Fruit fly (Drosophila melanogaster) whole organism, prepupa: ENCODE results near the gene CG17141.

Experiments
- Blimp-1 ChIP-seq: fragments of 200-800 bp; sonication (Bioruptor generic); optimal IDR thresholded peaks from 3 replicates; lab custom pipeline; 2017; ENCODE audit warnings: missing biosample characterization, missing genetic modification characterization, mild to moderate bottlenecking, moderate library complexity, missing genetic modification reagents
- CG10631 ChIP-seq: fragments of 200-800 bp; sonication (Bioruptor generic); optimal IDR thresholded peaks from 2 replicates; lab custom pipeline; 2016; ENCODE audit warnings: missing biosample characterization, missing genetic modification characterization
- CG11294 ChIP-seq: fragments of 200-800 bp; sonication (Bioruptor generic); IDR thresholded peaks from 2 replicates; pipeline ENCODE4 v1.3.6; 2022; ENCODE audit warnings: missing biosample characterization, missing genetic modification characterization
- CG11762 ChIP-seq: fragments of 200-800 bp; sonication (Bioruptor generic); optimal IDR thresholded peaks from 3 replicates; lab custom pipeline; 2016; ENCODE audit warnings: missing biosample characterization, missing genetic modification characterization; ENCODE audit not compliant: insufficient read depth
- CG11902 ChIP-seq: fragments of 200-800 bp; sonication (Bioruptor generic); optimal IDR thresholded peaks from 3 replicates; lab custom pipeline; 2016; ENCODE audit warnings: missing biosample characterization, missing genetic modification characterization
- CG1621 ChIP-seq: fragments of 200-800 bp; sonication (Bioruptor generic); optimal IDR thresholded peaks from 3 replicates; lab custom pipeline; 2018; ENCODE audit warnings: missing biosample characterization, mild to moderate bottlenecking, missing genetic modification characterization
- CG16779 ChIP-seq: fragments of 200-800 bp; sonication (Bioruptor generic); optimal IDR thresholded peaks from 3 replicates; lab custom pipeline; 2017; ENCODE audit warnings: missing biosample characterization, mild to moderate bottlenecking, missing genetic modification characterization
- CG3032 ChIP-seq: fragments of 200-800 bp; optimal IDR thresholded peaks from 2 replicates; lab custom pipeline; 2019; ENCODE audit warnings: missing biosample characterization, mild to moderate bottlenecking, missing genetic modification characterization, moderate library complexity
- CG31627 ChIP-seq: fragments of 200-800 bp; sonication (Bioruptor generic); optimal IDR thresholded peaks from 3 replicates; lab custom pipeline; 2016; ENCODE audit warnings: missing biosample characterization, missing genetic modification characterization
- CG34406 ChIP-seq: fragments of 200-800 bp; sonication (Bioruptor generic); optimal IDR thresholded peaks from 3 replicates; lab custom pipeline; 2016; ENCODE audit warnings: missing biosample characterization, missing genetic modification characterization
- CG3919 ChIP-seq: fragments of 200-800 bp; sonication (Bioruptor generic); optimal IDR thresholded peaks from 3 replicates; lab custom pipeline; 2016; ENCODE audit warnings: missing biosample characterization, missing genetic modification characterization
- CG6163 ChIP-seq: fragments of 200-800 bp; sonication (Bioruptor generic); IDR thresholded peaks from 3 replicates; pipeline ENCODE4 v1.3.6; 2022; ENCODE audit warnings: missing biosample characterization, missing genetic modification characterization
- CG6276 ChIP-seq: fragments of 200-800 bp; sonication (Bioruptor generic); optimal IDR thresholded peaks from 2 replicates; lab custom pipeline; 2017; ENCODE audit warnings: missing biosample characterization, mild to moderate bottlenecking, missing genetic modification characterization
- CG6792 ChIP-seq: fragments of 200-800 bp; sonication (Bioruptor generic); optimal IDR thresholded peaks from 3 replicates; lab custom pipeline; 2016; ENCODE audit warnings: missing biosample characterization, missing genetic modification characterization
- CG6808 ChIP-seq: fragments of 200-800 bp; sonication (Bioruptor generic); optimal IDR thresholded peaks from 3 replicates; lab custom pipeline; 2017; ENCODE audit warnings: missing biosample characterization, missing genetic modification characterization, mild to moderate bottlenecking, moderate library complexity, missing genetic modification reagents
- CG6854 ChIP-seq: fragments of 200-800 bp; sonication (Bioruptor generic); optimal IDR thresholded peaks from 2 replicates; lab custom pipeline; 2017; ENCODE audit warnings: missing biosample characterization, mild to moderate bottlenecking, missing genetic modification characterization
- CG8119 ChIP-seq: fragments of 200-800 bp; sonication (Bioruptor generic); IDR thresholded peaks from 3 replicates; pipeline ENCODE4 v1.3.6; 2022; ENCODE audit warnings: missing biosample characterization, missing genetic modification characterization
- CG8319 ChIP-seq: fragments of 200-800 bp; sonication (Bioruptor generic); optimal IDR thresholded peaks from 3 replicates; lab custom pipeline; 2016; ENCODE audit warnings: missing biosample characterization, missing genetic modification characterization
- Eip78C ChIP-seq: fragments of 200-800 bp; sonication (Bioruptor generic); peaks from one replicate; lab custom pipeline; 2016; ENCODE audit warnings: missing biosample characterization, missing genetic modification characterization
- Eip93F ChIP-seq: fragments of 200-800 bp; sonication (Bioruptor generic); optimal IDR thresholded peaks from 2 replicates; lab custom pipeline; 2016; ENCODE audit warnings: missing biosample characterization, mild to moderate bottlenecking, missing genetic modification characterization
- Ets21C ChIP-seq: fragments of 200-800 bp; sonication (Bioruptor generic); optimal IDR thresholded peaks from 3 replicates; lab custom pipeline; 2016; ENCODE audit warnings: missing biosample characterization, missing genetic modification characterization
- Ets96B ChIP-seq: fragments of 200-800 bp; optimal IDR thresholded peaks from 2 replicates; lab custom pipeline; 2019; ENCODE audit warnings: missing biosample characterization, mild to moderate bottlenecking, missing genetic modification characterization, moderate library complexity
- Hr38 ChIP-seq: sonication (Bioruptor generic); optimal IDR thresholded peaks from 2 replicates; lab custom pipeline; 2016; ENCODE audit warnings: missing biosample characterization, missing genetic modification characterization
- Hr39 ChIP-seq: fragments of 200-800 bp; sonication (Bioruptor generic); optimal IDR thresholded peaks from 2 replicates; lab custom pipeline; 2016; ENCODE audit warnings: missing biosample characterization, missing genetic modification characterization
- Hr4 ChIP-seq: fragments of 200-800 bp; sonication (Bioruptor generic); optimal IDR thresholded peaks from 3 replicates; lab custom pipeline; 2016; ENCODE audit warnings: missing biosample characterization, missing genetic modification characterization
- Met ChIP-seq: fragments of 200-800 bp; sonication (Bioruptor generic); optimal IDR thresholded peaks from 3 replicates; lab custom pipeline; 2016; ENCODE audit warnings: missing biosample characterization, missing genetic modification characterization
- OdsH ChIP-seq: fragments of 200-800 bp; sonication (Bioruptor generic); optimal IDR thresholded peaks from 3 replicates; lab custom pipeline; 2016; ENCODE audit warnings: missing biosample characterization, missing genetic modification characterization
- Smox ChIP-seq: fragments of 200-800 bp; sonication (Bioruptor generic); optimal IDR thresholded peaks from 3 replicates; lab custom pipeline; 2016; ENCODE audit warnings: missing biosample characterization, missing genetic modification characterization
- Sox102F ChIP-seq: fragments of 200-800 bp; sonication (Bioruptor generic); optimal IDR thresholded peaks from 2 replicates; lab custom pipeline; 2016; ENCODE audit warnings: missing biosample characterization, mild to moderate bottlenecking, missing genetic modification characterization
- Sox14 ChIP-seq: fragments of 200-800 bp; sonication (Bioruptor generic); optimal IDR thresholded peaks from 3 replicates; lab custom pipeline; 2016; ENCODE audit warnings: missing biosample characterization, missing genetic modification characterization
- Sox15 ChIP-seq: fragments of 200-800 bp; sonication (Bioruptor generic); optimal IDR thresholded peaks from 3 replicates; lab custom pipeline; 2016; ENCODE audit warnings: missing biosample characterization, missing genetic modification characterization
- achi ChIP-seq: fragments of 200-800 bp; sonication (Bioruptor generic); optimal IDR thresholded peaks from 3 replicates; lab custom pipeline; 2016; ENCODE audit warnings: missing biosample characterization, missing genetic modification characterization
- acj6 ChIP-seq: fragments of 200-800 bp; sonication (Bioruptor generic); optimal IDR thresholded peaks from 3 replicates; lab custom pipeline; 2016; ENCODE audit warnings: missing biosample characterization, missing genetic modification characterization
- cyc ChIP-seq: fragments of 200-800 bp; sonication (Bioruptor generic); optimal IDR thresholded peaks from 3 replicates; lab custom pipeline; 2016; ENCODE audit warnings: missing biosample characterization, missing genetic modification characterization
- dac ChIP-seq: fragments of 200-800 bp; sonication (Bioruptor generic); optimal IDR thresholded peaks from 2 replicates; lab custom pipeline; 2017; ENCODE audit warnings: missing biosample characterization, mild to moderate bottlenecking, missing genetic modification characterization
- dsx ChIP-seq: fragments of 200-800 bp; optimal IDR thresholded peaks from 3 replicates; lab custom pipeline; 2019; ENCODE audit warnings: missing biosample characterization, mild to moderate bottlenecking, missing genetic modification characterization, moderate library complexity; ENCODE audit not compliant: poor library complexity, severe bottlenecking
- eg ChIP-seq: fragments of 200-800 bp; sonication (Bioruptor generic); IDR thresholded peaks from 3 replicates; pipeline ENCODE4 v1.3.6; 2022; ENCODE audit warnings: missing biosample characterization, missing genetic modification characterization
- esn ChIP-seq: fragments of 200-800 bp; sonication (Bioruptor generic); optimal IDR thresholded peaks from 2 replicates; lab custom pipeline; 2016; ENCODE audit warnings: missing biosample characterization, mild to moderate bottlenecking, missing genetic modification characterization, moderate library complexity
- fkh ChIP-seq: fragments of 200-800 bp; sonication (Bioruptor generic); optimal IDR thresholded peaks from 3 replicates; lab custom pipeline; 2017; ENCODE audit warnings: missing biosample characterization, mild to moderate bottlenecking, missing genetic modification characterization, moderate library complexity
- lz ChIP-seq: fragments of 200-800 bp; sonication (Bioruptor generic); optimal IDR thresholded peaks from 3 replicates; lab custom pipeline; 2016; ENCODE audit warnings: missing biosample characterization, missing genetic modification characterization
- pdm3 ChIP-seq: fragments of 200-800 bp; sonication (Bioruptor generic); optimal IDR thresholded peaks from 3 replicates; lab custom pipeline; 2016; ENCODE audit warnings: missing biosample characterization, missing genetic modification characterization
- salr ChIP-seq, 2 experiments: fragments of 200-800 bp; sonication (Bioruptor generic); optimal IDR thresholded peaks; 3 replicates each; lab custom pipeline; 2016 to 2018; ENCODE audit warnings: missing biosample characterization in 2 of 2, missing genetic modification characterization in 2 of 2, mild to moderate bottlenecking in 1 of 2
- spab ChIP-seq: fragments of 200-800 bp; sonication (Bioruptor generic); optimal IDR thresholded peaks from 2 replicates; lab custom pipeline; 2017; ENCODE audit warnings: missing biosample characterization, mild to moderate bottlenecking, missing genetic modification characterization, missing genetic modification reagents
- ss ChIP-seq, 2 experiments: fragments of 200-800 bp; sonication (Bioruptor generic); optimal IDR thresholded peaks; 2 replicates in 1 of 2; 3 replicates in 1 of 2; lab custom pipeline; 2017 to 2018; ENCODE audit warnings: mild to moderate bottlenecking in 2 of 2, missing biosample characterization in 2 of 2, missing genetic modification characterization in 2 of 2, moderate library complexity in 1 of 2
- topi ChIP-seq: fragments of 200-800 bp; sonication (Bioruptor generic); optimal IDR thresholded peaks from 3 replicates; lab custom pipeline; 2016; ENCODE audit warnings: missing biosample characterization, missing genetic modification characterization
- vri ChIP-seq: fragments of 200-800 bp; sonication (Bioruptor generic); optimal IDR thresholded peaks from 3 replicates; lab custom pipeline; 2016; ENCODE audit warnings: missing biosample characterization, mild to moderate bottlenecking, missing genetic modification characterization

Gene CG17141

dm6 chr3R:22726771-22727455 is 20.5 kb downstream of the CG17141 start, which contains the start of gene CG45049:
Gene CG45049 (plus strand): TSS chr3R:22726967.
- no peak for TF ChIP-seq CG6854 (GFP tag; lab: Kevin White, UChicago)
- no peak for TF ChIP-seq esn (GFP tag; lab: Kevin White, UChicago)
- peak; percentile 13 for TF ChIP-seq CG3919
- no peak for TF ChIP-seq ss (GFP tag; optimal IDR thresholded peaks at IDR 0.05; lab: Kevin White, UChicago)
- no peak for TF ChIP-seq spab
- TF ChIP-seq CG6163, result no peak
- peak; percentile 63 for TF ChIP-seq fkh (GFP tag; lab: Kevin White, UChicago)
- TF ChIP-seq Ets21C (GFP tag; lab: Kevin White, UChicago), result peak; percentile 9
- TF ChIP-seq CG10631 (GFP tag; lab: Kevin White, UChicago), result peak; percentile 34
- TF ChIP-seq Met (GFP tag; lab: Kevin White, UChicago), result peak; percentile 39
- TF ChIP-seq dac (GFP tag; lab: Kevin White, UChicago), result no peak
- TF ChIP-seq lz (GFP tag; lab: Kevin White, UChicago), result peak; percentile 26
- TF ChIP-seq pdm3 (GFP tag; lab: Kevin White, UChicago), result no peak
- no peak for TF ChIP-seq achi (GFP tag; lab: Kevin White, UChicago)
- peak; percentile 4 for TF ChIP-seq Hr4
- peak; percentile 35 for TF ChIP-seq Eip78C (GFP tag; lab: Kevin White, UChicago)
- no peak for TF ChIP-seq CG6276
- TF ChIP-seq Hr39 (GFP tag; lab: Kevin White, UChicago), result peak; percentile 31
- peak; percentile 2 for TF ChIP-seq CG16779
- no peak for TF ChIP-seq salr (GFP tag; optimal IDR thresholded peaks at IDR 0.05; lab: Kevin White, UChicago)
- TF ChIP-seq topi (GFP tag; lab: Kevin White, UChicago), result peak; percentile 13
- TF ChIP-seq, all 60 proteins: peak for 11

dm6 chr3R:22726031-22726770 is 21.2 kb downstream of the CG17141 start, which contains the start of gene RNF220:
Gene RNF220 (minus strand): TSS chr3R:22726414.
- TF ChIP-seq CG34406 (GFP tag; lab: Kevin White, UChicago) (peak; percentile 12), Sox14 (no peak), CG10631 (GFP tag; lab: Kevin White, UChicago) (no peak), lz (GFP tag; lab: Kevin White, UChicago) (no peak), acj6 (GFP tag; lab: Kevin White, UChicago) (peak; percentile 48), CG6163 (no peak), CG6792 (GFP tag; lab: Kevin White, UChicago) (no peak), dsx (GFP tag; lab: Kevin White, UChicago) (no peak), Eip93F (GFP tag; lab: Kevin White, UChicago) (no peak), Eip78C (GFP tag; lab: Kevin White, UChicago) (peak; percentile 64), CG6854 (GFP tag; lab: Kevin White, UChicago) (no peak), CG3032 (tag; lab: Kevin White, UChicago) (peak; percentile 15), Hr4 (peak; percentile 57), CG11902 (GFP tag; lab: Kevin White, UChicago) (no peak), vri (no peak), Ets96B (tag; lab: Kevin White, UChicago) (no peak), Sox102F (GFP tag; lab: Kevin White, UChicago) (no peak), CG8119 (GFP tag; lab: Robert Waterston, UW) (peak; percentile 19; the same call in 1 of the 3 replicates), CG11762 (GFP tag; lab: Kevin White, UChicago) (peak; percentile 3), Smox (GFP tag; lab: Kevin White, UChicago) (no peak), CG1621 (tag; lab: Kevin White, UChicago) (no peak), CG11294 (GFP tag; lab: Robert Waterston, UW) (no peak), CG16779 (no peak), Ets21C (GFP tag; lab: Kevin White, UChicago) (no peak), Blimp-1 (no peak), dac (GFP tag; lab: Kevin White, UChicago) (no peak), topi (GFP tag; lab: Kevin White, UChicago) (no peak), eg (GFP tag; lab: Robert Waterston, UW) (peak; percentile 67; the same call in 2 of the 3 replicates), CG6808 (GFP tag; lab: Kevin White, UChicago) (no peak), Hr38 (no peak), CG8319 (GFP tag; lab: Kevin White, UChicago) (no peak), cyc (no peak), Sox15 (GFP tag; lab: Kevin White, UChicago) (peak; percentile 37), OdsH (GFP tag; lab: Kevin White, UChicago) (peak; percentile 49), salr (GFP tag; optimal IDR thresholded peaks at IDR 0.05; lab: Kevin White, UChicago) (peak in 1 of 2 experiments; percentile 51), CG31627 (no peak)
